Worm (Caenorhabditis elegans): Measurements from ENCODE around the gene otpl-2.

Gene otpl-2

ce11 chrV:4056203-4056602, 17.4 kb upstream of the otpl-2 start:
- no peak for TF ChIP-seq Y22D7AL.16 (tag; optimal IDR thresholded peaks at IDR 0.05)
- no peak for TF ChIP-seq nhr-11 (tag; optimal IDR thresholded peaks at IDR 0.05)
- no peak for TF ChIP-seq ahr-1 (tag; optimal IDR thresholded peaks at IDR 0.05)
- no peak for TF ChIP-seq hlh-13 (GFP tag; optimal IDR thresholded peaks at IDR 0.05)
- TF ChIP-seq ceh-18 (tag; optimal IDR thresholded peaks at IDR 0.05): no peak

- TF ChIP-seq ceh-9 (tag; optimal IDR thresholded peaks at IDR 0.05) (no peak), ceh-30 (tag; optimal IDR thresholded peaks at IDR 0.05) (no peak), ceh-34 (tag; optimal IDR thresholded peaks at IDR 0.05) (no peak), ceh-2 (tag; optimal IDR thresholded peaks at IDR 0.05) (no peak), unc-55 (GFP tag; optimal IDR thresholded peaks at IDR 0.05) (no peak), elt-4 (tag; optimal IDR thresholded peaks at IDR 0.05) (no peak), pqm-1 (tag; optimal IDR thresholded peaks at IDR 0.05) (no peak), rnt-1 (tag; optimal IDR thresholded peaks at IDR 0.05) (no peak), unc-42 (tag; optimal IDR thresholded peaks at IDR 0.05) (no peak), che-1 (tag; optimal IDR thresholded peaks at IDR 0.05) (no peak)
Measured at ce11 chrV:4080546-4080945, 7.0 kb downstream of the otpl-2 start.

ce11 chrV:4081283-4081682, 7.7 kb downstream of the otpl-2 start, which contains the start of gene srh-211:
Gene srh-211 (minus strand): TSS chrV:4081383.
- TF ChIP-seq K09A11.1 (tag; optimal IDR thresholded peaks at IDR 0.05; ENCODE audit: insufficient read depth): no peak
- no peak for TF ChIP-seq ceh-24 (tag; optimal IDR thresholded peaks at IDR 0.05)
- no peak for TF ChIP-seq odd-2 (tag; optimal IDR thresholded peaks at IDR 0.05)
- TF ChIP-seq C08G9.2 (tag; optimal IDR thresholded peaks at IDR 0.05): no peak
- TF ChIP-seq fkh-10 (GFP tag; optimal IDR thresholded peaks at IDR 0.05): no peak
- TF ChIP-seq unc-55 (GFP tag; optimal IDR thresholded peaks at IDR 0.05): no peak
- TF ChIP-seq madf-2 (tag; optimal IDR thresholded peaks at IDR 0.05): no peak
- no peak for TF ChIP-seq mec-3 (tag; optimal IDR thresholded peaks at IDR 0.05; ENCODE audit: borderline replicate concordance)
- TF ChIP-seq ref-2 (tag; optimal IDR thresholded peaks at IDR 0.05): no peak

DNA sequence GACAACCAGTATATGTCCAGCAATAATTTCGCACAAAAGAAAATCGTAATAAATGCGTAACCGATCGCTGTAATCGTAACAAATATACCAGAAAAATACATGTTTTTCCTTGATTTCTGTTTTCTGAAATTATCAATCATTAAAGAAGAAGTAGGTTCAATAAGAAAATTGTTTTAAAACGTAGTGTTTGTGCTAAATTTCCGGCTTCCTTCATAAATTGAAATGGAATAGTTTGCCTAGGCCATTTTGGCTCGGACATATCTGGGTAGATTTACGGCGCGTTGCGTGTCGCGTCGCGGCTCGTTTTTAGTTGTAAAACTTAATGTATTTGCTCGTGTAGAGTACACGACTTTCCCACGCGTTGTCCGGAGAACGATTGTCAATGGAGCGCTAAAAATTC, 9.4 kb downstream of the otpl-2 start, which contains the start of gene F38H12.5:
Gene F38H12.5, minus strand, starts transcription at position 101 of the 400 bp plus-strand sequence.
- TF ChIP-seq odd-2 (tag; optimal IDR thresholded peaks at IDR 0.05) (no peak), K09A11.1 (tag; optimal IDR thresholded peaks at IDR 0.05; ENCODE audit: insufficient read depth) (no peak), pax-1 (tag; optimal IDR thresholded peaks at IDR 0.05) (no peak), ceh-18 (tag; optimal IDR thresholded peaks at IDR 0.05) (no peak), ceh-22 (tag; optimal IDR thresholded peaks at IDR 0.05) (no peak), pros-1 (tag; optimal IDR thresholded peaks at IDR 0.05) (no peak), syd-9 (tag; optimal IDR thresholded peaks at IDR 0.05) (no peak), zip-5 (tag; optimal IDR thresholded peaks at IDR 0.05) (no peak), fkh-10 (GFP tag; optimal IDR thresholded peaks at IDR 0.05) (no peak)

DNA sequence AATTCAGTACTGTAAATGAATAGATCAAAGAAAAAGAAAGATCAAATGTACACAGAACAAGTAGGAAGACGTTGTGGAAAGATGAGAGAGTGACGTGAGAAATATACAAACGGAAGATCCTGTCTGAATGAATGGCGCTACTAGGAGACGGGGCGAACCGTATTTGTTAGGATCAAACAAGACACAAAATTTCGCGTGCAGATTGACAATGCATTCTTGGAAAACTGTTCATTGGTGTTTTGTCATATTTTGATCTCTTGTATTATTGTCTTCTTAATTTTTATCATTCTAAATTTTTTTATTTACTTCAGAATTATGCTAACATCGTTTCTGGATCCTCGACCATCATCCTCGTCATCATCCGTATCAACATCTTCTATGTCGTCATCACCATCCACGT, 21.2 kb downstream of the otpl-2 start, which contains the start of gene nhr-181:
Gene nhr-181, plus strand, starts transcription at position 301 of the 400 bp plus-strand sequence.
- TF ChIP-seq pros-1 (tag; optimal IDR thresholded peaks at IDR 0.05): no peak
- no peak for TF ChIP-seq unc-86 (tag; optimal IDR thresholded peaks at IDR 0.05)
- no peak for TF ChIP-seq ref-2 (tag; optimal IDR thresholded peaks at IDR 0.05)
- no peak for TF ChIP-seq madf-2 (tag; optimal IDR thresholded peaks at IDR 0.05)
- TF ChIP-seq T23F11.4 (GFP tag; optimal IDR thresholded peaks at IDR 0.05): no peak
- TF ChIP-seq Y22D7AL.16 (tag; optimal IDR thresholded peaks at IDR 0.05): no peak
- TF ChIP-seq hlh-30 (tag; optimal IDR thresholded peaks at IDR 0.05; ENCODE audit: insufficient read depth): no peak
- no peak for TF ChIP-seq ceh-6 (GFP tag; optimal IDR thresholded peaks at IDR 0.05)
- no peak for TF ChIP-seq tbx-7 (tag; optimal IDR thresholded peaks at IDR 0.05)
- no peak for TF ChIP-seq unc-42 (tag; optimal IDR thresholded peaks at IDR 0.05)
- TF ChIP-seq syd-9 (tag; optimal IDR thresholded peaks at IDR 0.05): no peak
- TF ChIP-seq ceh-24 (tag; optimal IDR thresholded peaks at IDR 0.05): no peak
- no peak for TF ChIP-seq pax-1 (tag; optimal IDR thresholded peaks at IDR 0.05)
- no peak for TF ChIP-seq ceh-48 (tag; optimal IDR thresholded peaks at IDR 0.05)
- TF ChIP-seq lin-11 (tag; optimal IDR thresholded peaks at IDR 0.05): no peak
- no peak for TF ChIP-seq K09A11.1 (tag; optimal IDR thresholded peaks at IDR 0.05; ENCODE audit: insufficient read depth)
